Fruit fly (Drosophila melanogaster) whole organism, larva: ENCODE results near the gene dj-1beta.

Source experiments
- noc ChIP-seq: fragments of 200-800 bp; sonication (Bioruptor generic); optimal IDR thresholded peaks from 3 replicates; lab custom pipeline; 2019; ENCODE audit warnings: missing biosample characterization, mild to moderate bottlenecking, missing genetic modification characterization, moderate library complexity

Gene dj-1beta

dm6 chr3R:30805762-30806371 lies 1.1 kb upstream of the dj-1beta start:
- no peak for TF ChIP-seq noc (tag; lab: Kevin White, UChicago)

- peak; percentile 31 for TF ChIP-seq noc (tag; lab: Kevin White, UChicago)
Observed at dm6 chr3R:30808346-30809286, 1.7 kb downstream of the dj-1beta start, which contains the start of gene cindr. Gene cindr, plus strand, starts transcription at chr3R:30808617.

dm6 chr3R:30809287-30809933 lies 2.5 kb downstream of the dj-1beta start:
- no peak for TF ChIP-seq noc (tag; lab: Kevin White, UChicago)

dm6 chr3R:30810274-30810813 lies 3.4 kb downstream of the dj-1beta start:
- no peak for TF ChIP-seq noc (tag; lab: Kevin White, UChicago)

- no peak for TF ChIP-seq noc (tag; lab: Kevin White, UChicago)
Observed at dm6 chr3R:30811300-30812022, 4.5 kb downstream of the dj-1beta start.

- no peak for TF ChIP-seq noc (tag; lab: Kevin White, UChicago)
Observed at dm6 chr3R:30812023-30812345, 5.1 kb downstream of the dj-1beta start.

- no peak for TF ChIP-seq noc (tag; lab: Kevin White, UChicago)
Observed at dm6 chr3R:30812401-30813207, 5.7 kb downstream of the dj-1beta start.

dm6 chr3R:30813903-30814339 lies 7.0 kb downstream of the dj-1beta start:
- peak; percentile 34 for TF ChIP-seq noc (tag; lab: Kevin White, UChicago)

- no peak for TF ChIP-seq noc (tag; lab: Kevin White, UChicago)
Observed at dm6 chr3R:30814597-30815252, 7.8 kb downstream of the dj-1beta start.

dm6 chr3R:30816200-30816599 lies 9.3 kb downstream of the dj-1beta start:
- TF ChIP-seq noc (tag; lab: Kevin White, UChicago): no peak

dm6 chr3R:30817246-30817645 lies 10.3 kb downstream of the dj-1beta start:
- peak; percentile 31 for TF ChIP-seq noc (tag; lab: Kevin White, UChicago)

- TF ChIP-seq noc (tag; lab: Kevin White, UChicago): no peak
Observed at dm6 chr3R:30820707-30821319, 13.9 kb downstream of the dj-1beta start.

- TF ChIP-seq noc (tag; lab: Kevin White, UChicago): no peak
Observed at dm6 chr3R:30821968-30822449, 15.1 kb downstream of the dj-1beta start.
